Fruit fly (Drosophila melanogaster) whole organism, embryonic: ENCODE measurements around the gene Syx1A.

Experiments used
- Abd-B ChIP-seq: fragments of 200-800 bp; sonication (Bioruptor generic); optimal IDR thresholded peaks from 2 replicates; lab custom pipeline; 2018; ENCODE audit warnings: missing biosample characterization, mild to moderate bottlenecking, missing genetic modification characterization, moderate library complexity
- Asciz ChIP-seq: fragments of 200-800 bp; sonication (Bioruptor generic); optimal IDR thresholded peaks from 2 replicates; lab custom pipeline; 2017; ENCODE audit warnings: missing biosample characterization, mild to moderate bottlenecking, missing genetic modification characterization, missing genetic modification reagents
- B-H2 ChIP-seq: fragments of 200-800 bp; sonication (Bioruptor generic); optimal IDR thresholded peaks from 2 replicates; lab custom pipeline; 2018; ENCODE audit warnings: missing biosample characterization, mild to moderate bottlenecking, missing genetic modification characterization
- BEAF-32 ChIP-seq: fragments of 200-800 bp; sonication (Bioruptor generic); optimal IDR thresholded peaks from 3 replicates; lab custom pipeline; 2017; ENCODE audit warnings: missing biosample characterization, missing genetic modification characterization, mild to moderate bottlenecking, moderate library complexity, missing genetic modification reagents
- CG12071 ChIP-seq: fragments of 200-800 bp; sonication (Bioruptor generic); optimal IDR thresholded peaks from 3 replicates; lab custom pipeline; 2018; ENCODE audit warnings: missing biosample characterization, mild to moderate bottlenecking, missing genetic modification characterization
- CG1233 ChIP-seq: fragments of 200-800 bp; sonication (Bioruptor generic); optimal IDR thresholded peaks from 4 replicates; lab custom pipeline; 2018; ENCODE audit warnings: missing biosample characterization, mild to moderate bottlenecking, missing genetic modification characterization
- CG13296 ChIP-seq: fragments of 200-800 bp; sonication (Bioruptor generic); optimal IDR thresholded peaks from 3 replicates; lab custom pipeline; 2018; ENCODE audit warnings: missing biosample characterization, mild to moderate bottlenecking, missing genetic modification characterization
- CG14860 ChIP-seq: fragments of 200-800 bp; sonication (Bioruptor generic); IDR thresholded peaks from 3 replicates; pipeline ENCODE4 v1.3.6; 2022; ENCODE audit warnings: missing biosample characterization, missing genetic modification characterization; ENCODE audit not compliant: partially characterized antibody
- CG16863 ChIP-seq: fragments of 200-800 bp; sonication (Bioruptor generic); optimal IDR thresholded peaks from 3 replicates; lab custom pipeline; 2016; ENCODE audit warnings: missing biosample characterization, missing genetic modification characterization
- CG17568 ChIP-seq: fragments of 200-800 bp; sonication (Bioruptor generic); optimal IDR thresholded peaks from 2 replicates; lab custom pipeline; 2018; ENCODE audit warnings: missing biosample characterization, mild to moderate bottlenecking, missing genetic modification characterization, moderate library complexity
- CG34376 ChIP-seq: fragments of 200-800 bp; sonication (Bioruptor generic); optimal IDR thresholded peaks from 2 replicates; lab custom pipeline; 2018; ENCODE audit warnings: missing biosample characterization, mild to moderate bottlenecking, missing genetic modification characterization
- CG7745 ChIP-seq: fragments of 200-800 bp; sonication (Bioruptor generic); optimal IDR thresholded peaks from 2 replicates; lab custom pipeline; 2018; ENCODE audit warnings: missing biosample characterization, mild to moderate bottlenecking, missing genetic modification characterization, moderate library complexity
- CG8290 ChIP-seq, 3 experiments: fragments of 200-800 bp; sonication (Bioruptor generic); optimal IDR thresholded peaks; 2 replicates each; lab custom pipeline; 2016 to 2019; ENCODE audit warnings: missing biosample characterization in 3 of 3, missing genetic modification characterization in 3 of 3, mild to moderate bottlenecking in 2 of 3, moderate library complexity in 1 of 3
- CG9215 ChIP-seq: fragments of 200-800 bp; sonication (Bioruptor generic); IDR thresholded peaks from 2 replicates; pipeline ENCODE4 v1.3.6; 2022; ENCODE audit warnings: missing biosample characterization, missing genetic modification characterization
- D19A ChIP-seq: fragments of 200-800 bp; optimal IDR thresholded peaks from 3 replicates; lab custom pipeline; 2019; ENCODE audit warnings: missing biosample characterization, mild to moderate bottlenecking, missing genetic modification characterization, moderate library complexity
- D19B ChIP-seq: fragments of 200-800 bp; sonication (Bioruptor generic); optimal IDR thresholded peaks from 2 replicates; lab custom pipeline; 2017; ENCODE audit warnings: missing biosample characterization, mild to moderate bottlenecking, missing genetic modification characterization
- E2f1 ChIP-seq: fragments of 200-800 bp; sonication (Bioruptor generic); IDR thresholded peaks from 2 replicates; pipeline ENCODE4 v1.3.6; 2022; ENCODE audit warnings: missing biosample characterization, missing genetic modification characterization
- Eip74EF ChIP-seq, 2 experiments: fragments of 200-800 bp in 1 of 2; fragments of >200 bp in 1 of 2; sonication (Bioruptor generic) in 1 of 2; optimal IDR thresholded peaks; 2 replicates each; lab custom pipeline; 2017 to 2019; ENCODE audit warnings: missing biosample characterization in 2 of 2, missing genetic modification characterization in 2 of 2, mild to moderate bottlenecking in 1 of 2, moderate library complexity in 1 of 2
- GATAe ChIP-seq: fragments of 200-800 bp; sonication (Bioruptor generic); conservative IDR thresholded peaks from 2 replicates; pipeline ENCODE4 v1.3.6; 2022; ENCODE audit warnings: missing biosample characterization, missing genetic modification characterization
- Hey ChIP-seq: fragments of 200-800 bp; sonication (Bioruptor generic); optimal IDR thresholded peaks from 3 replicates; lab custom pipeline; 2018; ENCODE audit warnings: missing biosample characterization, mild to moderate bottlenecking, missing genetic modification characterization
- NC2α ChIP-seq: fragments of 200-800 bp; sonication (Bioruptor generic); optimal IDR thresholded peaks from 2 replicates; lab custom pipeline; 2016; ENCODE audit warnings: missing biosample characterization, missing genetic modification characterization
- PHDP ChIP-seq: fragments of 200-800 bp; sonication (Bioruptor generic); optimal IDR thresholded peaks from 3 replicates; lab custom pipeline; 2018; ENCODE audit warnings: missing biosample characterization, mild to moderate bottlenecking, missing genetic modification characterization, moderate library complexity
- Pdp1 ChIP-seq, 2 experiments: fragments of 200-800 bp; sonication (Bioruptor generic); optimal IDR thresholded peaks; 3 replicates each; lab custom pipeline; 2016; ENCODE audit warnings: missing biosample characterization in 2 of 2, missing genetic modification characterization in 2 of 2, mild to moderate bottlenecking in 1 of 2, moderate library complexity in 1 of 2
- Vsx1 ChIP-seq: fragments of 200-800 bp; sonication (Bioruptor generic); optimal IDR thresholded peaks from 2 replicates; lab custom pipeline; 2017; ENCODE audit warnings: missing biosample characterization, mild to moderate bottlenecking, missing genetic modification characterization, missing genetic modification reagents
- cwo ChIP-seq: fragments of 200-800 bp; sonication (Bioruptor generic); optimal IDR thresholded peaks from 3 replicates; lab custom pipeline; 2017; ENCODE audit warnings: missing biosample characterization, missing genetic modification characterization, mild to moderate bottlenecking, moderate library complexity, missing genetic modification reagents
- exex ChIP-seq: fragments of 200-800 bp; sonication (Bioruptor generic); optimal IDR thresholded peaks from 4 replicates; lab custom pipeline; 2018; ENCODE audit warnings: missing biosample characterization, mild to moderate bottlenecking, missing genetic modification characterization, moderate library complexity
- gcm2 ChIP-seq: fragments of 200-800 bp; sonication (Bioruptor generic); optimal IDR thresholded peaks from 2 replicates; lab custom pipeline; 2016; ENCODE audit warnings: missing biosample characterization, missing genetic modification characterization
- gem ChIP-seq: fragments of 200-800 bp; sonication (Bioruptor generic); optimal IDR thresholded peaks from 2 replicates; lab custom pipeline; 2019; ENCODE audit warnings: missing biosample characterization, mild to moderate bottlenecking, missing genetic modification characterization, moderate library complexity
- gro ChIP-seq: fragments of 200-800 bp; sonication (Bioruptor generic); optimal IDR thresholded peaks from 2 replicates; lab custom pipeline; 2016; ENCODE audit warnings: missing biosample characterization, missing genetic modification characterization
- lab ChIP-seq: fragments of 200-800 bp; sonication (Bioruptor generic); optimal IDR thresholded peaks from 3 replicates; lab custom pipeline; 2017; ENCODE audit warnings: missing biosample characterization, missing genetic modification characterization, mild to moderate bottlenecking, moderate library complexity, missing genetic modification reagents
- mirr ChIP-seq: fragments of 200-800 bp; sonication (Bioruptor generic); optimal IDR thresholded peaks from 3 replicates; lab custom pipeline; 2018; ENCODE audit warnings: missing biosample characterization, mild to moderate bottlenecking, missing genetic modification characterization
- pnt ChIP-seq: fragments of 200-800 bp; sonication (Bioruptor generic); optimal IDR thresholded peaks from 3 replicates; lab custom pipeline; 2016; ENCODE audit warnings: missing biosample characterization, missing genetic modification characterization
- row ChIP-seq: fragments of 200-800 bp; sonication (Bioruptor generic); IDR thresholded peaks from 3 replicates; pipeline ENCODE4 v1.3.6; 2022; ENCODE audit warnings: missing biosample characterization, missing genetic modification characterization
- salm ChIP-seq: fragments of 200-800 bp; sonication (Bioruptor generic); optimal IDR thresholded peaks from 2 replicates; lab custom pipeline; 2018; ENCODE audit warnings: missing biosample characterization, mild to moderate bottlenecking, missing genetic modification characterization
- sd ChIP-seq: fragments of 200-800 bp; sonication (Bioruptor generic); optimal IDR thresholded peaks from 3 replicates; lab custom pipeline; 2018; ENCODE audit warnings: missing biosample characterization, mild to moderate bottlenecking, missing genetic modification characterization, moderate library complexity
- sens ChIP-seq: fragments of 200-800 bp; sonication (Bioruptor generic); peaks from one replicate; lab custom pipeline; 2016; ENCODE audit warnings: missing biosample characterization, missing genetic modification characterization
- sug ChIP-seq: fragments of 200-800 bp; optimal IDR thresholded peaks from 2 replicates; lab custom pipeline; 2019; ENCODE audit warnings: missing biosample characterization, mild to moderate bottlenecking, missing genetic modification characterization, moderate library complexity
- trem ChIP-seq: fragments of 200-800 bp; optimal IDR thresholded peaks from 3 replicates; lab custom pipeline; 2019; ENCODE audit warnings: missing biosample characterization, mild to moderate bottlenecking, missing genetic modification characterization, moderate library complexity

Syx1A gene

DNA sequence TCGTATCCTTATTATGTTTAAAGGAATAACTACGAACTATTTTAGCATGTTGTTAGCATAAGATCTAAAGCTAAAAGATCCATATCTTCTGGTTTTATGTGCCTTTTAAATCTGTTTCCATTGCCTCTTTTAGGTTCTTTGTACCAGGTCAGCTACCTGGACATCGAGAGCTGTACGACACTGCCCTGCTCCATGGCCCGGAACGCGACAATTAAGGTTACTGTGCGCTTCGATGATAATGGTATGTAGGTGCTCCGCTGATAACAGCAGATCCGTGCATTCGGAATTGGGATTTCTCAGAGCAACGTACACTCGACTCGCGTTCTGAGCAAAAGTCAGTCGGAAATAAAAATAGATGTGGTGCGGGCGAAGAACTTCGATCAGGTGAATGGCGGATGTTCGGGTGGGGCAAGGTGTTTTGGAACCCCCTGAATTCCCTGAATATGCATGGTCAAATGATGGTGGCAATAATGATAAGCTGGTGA, 34.1 kb upstream of the Syx1A start (continued):
- TF ChIP-seq trem (tag; lab: Kevin White, UChicago) (no peak), pnt (GFP tag; lab: Kevin White, UChicago) (no peak)
- TF ChIP-seq, all 482 proteins: peak for 0

- TF ChIP-seq E2f1 (GFP tag; lab: Robert Waterston, UW) (no peak), BEAF-32 (no peak), row (GFP tag; lab: Robert Waterston, UW) (peak; percentile 19; the same call in 1 of the 3 replicates), CG16863 (GFP tag; lab: Kevin White, UChicago) (no peak), Hey (tag; lab: Kevin White, UChicago) (peak; percentile 74), CG1233 (GFP tag; lab: Kevin White, UChicago) (peak; percentile 3), Abd-B (GFP tag; lab: Kevin White, UChicago) (peak; percentile 3), CG7745 (tag; lab: Kevin White, UChicago) (no peak), CG13296 (GFP tag; lab: Kevin White, UChicago) (peak; percentile 20), gem (peak; percentile 1), sens (peak; percentile 58), CG17568 (GFP tag; lab: Kevin White, UChicago) (peak; percentile 41), lab (GFP tag; lab: Kevin White, UChicago) (peak; percentile 52), sd (peak; percentile 83), NC2α (GFP tag; lab: Kevin White, UChicago) (no peak), GATAe (peak; percentile 20; the same call in 1 of the 2 replicates), CG9215 (GFP tag; lab: Robert Waterston, UW) (no peak), Vsx1 (GFP tag; lab: Kevin White, UChicago) (peak; percentile 60), gro (GFP tag; lab: Kevin White, UChicago) (peak; percentile 33), sug (tag; lab: Kevin White, UChicago) (peak; percentile 96), PHDP (tag; lab: Kevin White, UChicago) (peak; percentile 18), Eip74EF (GFP tag; optimal IDR thresholded peaks at IDR 0.05; lab: Kevin White, UChicago) (peak in 1 of 2 experiments; percentile 6), cwo (GFP tag; lab: Kevin White, UChicago) (peak; percentile 22), CG34376 (GFP tag; lab: Kevin White, UChicago) (peak; percentile 84), exex (tag; lab: Kevin White, UChicago) (peak; percentile 95), Asciz (GFP tag; lab: Kevin White, UChicago) (peak; percentile 34), CG12071 (peak; percentile 25), Pdp1 (GFP tag; optimal IDR thresholded peaks at IDR 0.05; lab: Kevin White, UChicago) (peak in 1 of 2 experiments; percentile 9), mirr (GFP tag; lab: Kevin White, UChicago) (peak; percentile 72), D19A (peak; percentile 68), B-H2 (GFP tag; lab: Kevin White, UChicago) (peak; percentile 3), salm (peak; percentile 52), gcm2 (GFP tag; lab: Kevin White, UChicago) (no peak), CG8290 (GFP tag; optimal IDR thresholded peaks at IDR 0.05; lab: Kevin White, UChicago) (no peak), CG8290 (tag; optimal IDR thresholded peaks at IDR 0.05; lab: Kevin White, UChicago) (no peak), CG14860 (GFP tag; lab: Robert Waterston, UW) (no peak), D19B (peak; percentile 71)
These were observed 33.2 kb upstream of the Syx1A start for dm6 chr3R:24138478-24139455.
